Fruit fly (Drosophila melanogaster): ENCODE data around the gene Ubx.

Ubx gene

dm6 chr3R:16754874-16755273 is 20.6 kb upstream of the Ubx start:
- TF ChIP-seq pan (optimal IDR thresholded peaks at IDR 0.05), result no peak

dm6 chr3R:16751234-16751633 is 17.0 kb upstream of the Ubx start, which contains the start of gene CG31275:
Gene CG31275 (minus strand): TSS chr3R:16751334.
- TF ChIP-seq pan (optimal IDR thresholded peaks at IDR 0.05), result no peak
- TF ChIP-seq usp (GFP tag; optimal IDR thresholded peaks at IDR 0.05), result no peak
- no peak for TF ChIP-seq CG8478 (optimal IDR thresholded peaks at IDR 0.05)
- TF ChIP-seq EcR (GFP tag; optimal IDR thresholded peaks at IDR 0.05), result no peak
- no peak for TF ChIP-seq Dll (optimal IDR thresholded peaks at IDR 0.05)
- TF ChIP-seq psq (optimal IDR thresholded peaks at IDR 0.05), result no peak

dm6 chr3R:16750029-16750619 is 15.9 kb upstream of the Ubx start:
- TF ChIP-seq CG8478 (optimal IDR thresholded peaks at IDR 0.05), result no peak
- no peak for TF ChIP-seq psq (optimal IDR thresholded peaks at IDR 0.05)
- no peak for TF ChIP-seq EcR (GFP tag; optimal IDR thresholded peaks at IDR 0.05)
- no peak for TF ChIP-seq pan (optimal IDR thresholded peaks at IDR 0.05)
- no peak for TF ChIP-seq usp (GFP tag; optimal IDR thresholded peaks at IDR 0.05)
- no peak for TF ChIP-seq Dll (optimal IDR thresholded peaks at IDR 0.05)

- TF ChIP-seq usp (GFP tag; optimal IDR thresholded peaks at IDR 0.05), result no peak
- TF ChIP-seq CG8478 (optimal IDR thresholded peaks at IDR 0.05), result no peak
- TF ChIP-seq psq (optimal IDR thresholded peaks at IDR 0.05), result no peak
- TF ChIP-seq pan (optimal IDR thresholded peaks at IDR 0.05), result no peak
- TF ChIP-seq EcR (GFP tag; optimal IDR thresholded peaks at IDR 0.05), result no peak
- no peak for TF ChIP-seq Dll (optimal IDR thresholded peaks at IDR 0.05)
Observed at dm6 chr3R:16748558-16749172, 14.4 kb upstream of the Ubx start.

- TF ChIP-seq Dll (optimal IDR thresholded peaks at IDR 0.05) (no peak), psq (optimal IDR thresholded peaks at IDR 0.05) (no peak), pan (optimal IDR thresholded peaks at IDR 0.05) (no peak), CG8478 (optimal IDR thresholded peaks at IDR 0.05) (no peak), usp (GFP tag; optimal IDR thresholded peaks at IDR 0.05) (no peak), EcR (GFP tag; optimal IDR thresholded peaks at IDR 0.05) (no peak)
Observed at dm6 chr3R:16746785-16747184, 12.6 kb upstream of the Ubx start.

- TF ChIP-seq usp (GFP tag; optimal IDR thresholded peaks at IDR 0.05) (no peak), pan (optimal IDR thresholded peaks at IDR 0.05) (no peak), EcR (GFP tag; optimal IDR thresholded peaks at IDR 0.05) (no peak), Dll (optimal IDR thresholded peaks at IDR 0.05) (no peak), CG8478 (optimal IDR thresholded peaks at IDR 0.05) (no peak), psq (optimal IDR thresholded peaks at IDR 0.05) (no peak)
Observed at dm6 chr3R:16745150-16745549, 10.9 kb upstream of the Ubx start.

dm6 chr3R:16744290-16744689 is 10.1 kb upstream of the Ubx start:
- TF ChIP-seq Dll (optimal IDR thresholded peaks at IDR 0.05), result no peak
- no peak for TF ChIP-seq psq (optimal IDR thresholded peaks at IDR 0.05)
- no peak for TF ChIP-seq usp (GFP tag; optimal IDR thresholded peaks at IDR 0.05)
- TF ChIP-seq pan (optimal IDR thresholded peaks at IDR 0.05), result no peak
- TF ChIP-seq EcR (GFP tag; optimal IDR thresholded peaks at IDR 0.05), result no peak
- no peak for TF ChIP-seq CG8478 (optimal IDR thresholded peaks at IDR 0.05)

- TF ChIP-seq pan (optimal IDR thresholded peaks at IDR 0.05) (no peak), usp (GFP tag; optimal IDR thresholded peaks at IDR 0.05) (no peak), CG8478 (optimal IDR thresholded peaks at IDR 0.05) (no peak), Dll (optimal IDR thresholded peaks at IDR 0.05) (no peak), EcR (GFP tag; optimal IDR thresholded peaks at IDR 0.05) (no peak), psq (optimal IDR thresholded peaks at IDR 0.05) (no peak)
Observed at dm6 chr3R:16743073-16743821, 9.0 kb upstream of the Ubx start.

dm6 chr3R:16742278-16742677 is 8.1 kb upstream of the Ubx start:
- TF ChIP-seq CG8478 (optimal IDR thresholded peaks at IDR 0.05) (no peak), psq (optimal IDR thresholded peaks at IDR 0.05) (no peak), Dll (optimal IDR thresholded peaks at IDR 0.05) (no peak), usp (GFP tag; optimal IDR thresholded peaks at IDR 0.05) (no peak), pan (optimal IDR thresholded peaks at IDR 0.05) (no peak), EcR (GFP tag; optimal IDR thresholded peaks at IDR 0.05) (no peak)

- TF ChIP-seq psq (optimal IDR thresholded peaks at IDR 0.05) (no peak), EcR (GFP tag; optimal IDR thresholded peaks at IDR 0.05) (no peak), usp (GFP tag; optimal IDR thresholded peaks at IDR 0.05) (no peak), CG8478 (optimal IDR thresholded peaks at IDR 0.05) (no peak), Dll (optimal IDR thresholded peaks at IDR 0.05) (no peak), pan (optimal IDR thresholded peaks at IDR 0.05) (no peak)
Observed at dm6 chr3R:16735834-16736233, 1.6 kb upstream of the Ubx start.

dm6 chr3R:16732387-16732786 is 1.8 kb downstream of the Ubx start:
- TF ChIP-seq pan (optimal IDR thresholded peaks at IDR 0.05) (no peak), psq (optimal IDR thresholded peaks at IDR 0.05) (no peak), usp (GFP tag; optimal IDR thresholded peaks at IDR 0.05) (no peak), Dll (optimal IDR thresholded peaks at IDR 0.05) (no peak), EcR (GFP tag; optimal IDR thresholded peaks at IDR 0.05) (no peak), CG8478 (optimal IDR thresholded peaks at IDR 0.05) (no peak)

dm6 chr3R:16730715-16731114 is 3.5 kb downstream of the Ubx start:
- TF ChIP-seq EcR (GFP tag; optimal IDR thresholded peaks at IDR 0.05), result no peak
- TF ChIP-seq CG8478 (optimal IDR thresholded peaks at IDR 0.05), result no peak
- no peak for TF ChIP-seq Dll (optimal IDR thresholded peaks at IDR 0.05)
- TF ChIP-seq usp (GFP tag; optimal IDR thresholded peaks at IDR 0.05), result no peak
- TF ChIP-seq psq (optimal IDR thresholded peaks at IDR 0.05), result no peak
- no peak for TF ChIP-seq pan (optimal IDR thresholded peaks at IDR 0.05)
